Fruit fly (Drosophila melanogaster) whole organism, embryonic: ENCODE data around the gene NaPi-III.

ENCODE experiments used
- Ada2b ChIP-seq: fragments of 200-800 bp; sonication (Bioruptor generic); IDR thresholded peaks from 2 replicates; pipeline ENCODE4 v1.3.6; 2022; ENCODE audit warnings: missing biosample characterization, missing genetic modification characterization
- Asciz ChIP-seq: fragments of 200-800 bp; sonication (Bioruptor generic); optimal IDR thresholded peaks from 2 replicates; lab custom pipeline; 2017; ENCODE audit warnings: missing biosample characterization, mild to moderate bottlenecking, missing genetic modification characterization, missing genetic modification reagents
- CG10431 ChIP-seq: fragments of 200-800 bp; sonication (Bioruptor generic); optimal IDR thresholded peaks from 3 replicates; lab custom pipeline; 2018; ENCODE audit warnings: missing biosample characterization, mild to moderate bottlenecking, missing genetic modification characterization
- CG10543 ChIP-seq: fragments of 200-800 bp; sonication (Bioruptor generic); optimal IDR thresholded peaks from 3 replicates; lab custom pipeline; 2017; ENCODE audit warnings: missing biosample characterization, mild to moderate bottlenecking, missing genetic modification characterization, moderate library complexity
- CG11504 ChIP-seq: fragments of 200-800 bp; sonication (Bioruptor generic); optimal IDR thresholded peaks from 3 replicates; lab custom pipeline; 2019; ENCODE audit warnings: missing biosample characterization, mild to moderate bottlenecking, missing genetic modification characterization, moderate library complexity
- CG11695 ChIP-seq: fragments of 200-800 bp; sonication (Bioruptor generic); IDR thresholded peaks from 3 replicates; pipeline ENCODE4 v1.3.6; 2022; ENCODE audit warnings: missing biosample characterization, missing genetic modification characterization
- CG13296 ChIP-seq: fragments of 200-800 bp; sonication (Bioruptor generic); optimal IDR thresholded peaks from 3 replicates; lab custom pipeline; 2018; ENCODE audit warnings: missing biosample characterization, mild to moderate bottlenecking, missing genetic modification characterization
- CG13775 ChIP-seq: fragments of 200-800 bp; sonication (Bioruptor generic); optimal IDR thresholded peaks from 3 replicates; lab custom pipeline; 2017; ENCODE audit warnings: missing biosample characterization, mild to moderate bottlenecking, missing genetic modification characterization
- CG14014 ChIP-seq: fragments of 200-800 bp; sonication (Bioruptor generic); IDR thresholded peaks from 2 replicates; pipeline ENCODE4 v1.3.6; 2022; ENCODE audit warnings: missing biosample characterization, missing genetic modification characterization
- CG15011 ChIP-seq: fragments of 200-800 bp; sonication (Bioruptor generic); optimal IDR thresholded peaks from 3 replicates; lab custom pipeline; 2018; ENCODE audit warnings: missing biosample characterization, mild to moderate bottlenecking, missing genetic modification characterization
- CG17359 ChIP-seq: fragments of 200-800 bp; sonication (Bioruptor generic); optimal IDR thresholded peaks from 3 replicates; lab custom pipeline; 2018; ENCODE audit warnings: missing biosample characterization, mild to moderate bottlenecking, missing genetic modification characterization, moderate library complexity
- CG17829 ChIP-seq: fragments of 200-800 bp; optimal IDR thresholded peaks from 2 replicates; lab custom pipeline; 2019; ENCODE audit warnings: missing biosample characterization, mild to moderate bottlenecking, missing genetic modification characterization, moderate library complexity
- CG18599 ChIP-seq: fragments of 200-800 bp; sonication (Bioruptor generic); optimal IDR thresholded peaks from 3 replicates; lab custom pipeline; 2017; ENCODE audit warnings: missing biosample characterization, missing genetic modification characterization, mild to moderate bottlenecking, moderate library complexity, missing genetic modification reagents
- CG31441 ChIP-seq: fragments of 200-800 bp; sonication (Bioruptor generic); IDR thresholded peaks from 2 replicates; pipeline ENCODE4 v1.3.6; 2022; ENCODE audit warnings: missing biosample characterization, missing genetic modification characterization
- CG3281 ChIP-seq: fragments of 200-800 bp; sonication (Bioruptor generic); optimal IDR thresholded peaks from 3 replicates; lab custom pipeline; 2017; ENCODE audit warnings: missing biosample characterization, mild to moderate bottlenecking, missing genetic modification characterization
- CG4854 ChIP-seq: fragments of 200-800 bp; sonication (Bioruptor generic); optimal IDR thresholded peaks from 2 replicates; lab custom pipeline; 2016; ENCODE audit warnings: missing biosample characterization, missing genetic modification characterization, inconsistent platforms
- CG5245 ChIP-seq: fragments of 200-800 bp; sonication (Bioruptor generic); optimal IDR thresholded peaks from 3 replicates; lab custom pipeline; 2016; ENCODE audit warnings: missing biosample characterization, missing genetic modification characterization
- CG6272 ChIP-seq: fragments of 200-800 bp; sonication (Bioruptor generic); IDR thresholded peaks from 2 replicates; pipeline ENCODE4 v1.3.6; 2022; ENCODE audit warnings: missing biosample characterization, missing genetic modification characterization
- CG6765 ChIP-seq: fragments of 200-800 bp; sonication (Bioruptor generic); optimal IDR thresholded peaks from 3 replicates; lab custom pipeline; 2017; ENCODE audit warnings: missing biosample characterization, mild to moderate bottlenecking, missing genetic modification characterization
- CG7271 ChIP-seq: fragments of 200-800 bp; sonication (Bioruptor generic); optimal IDR thresholded peaks from 2 replicates; lab custom pipeline; 2018; ENCODE audit warnings: missing biosample characterization, mild to moderate bottlenecking, missing genetic modification characterization, moderate library complexity
- CG7357 ChIP-seq: fragments of 200-800 bp; sonication (Bioruptor generic); IDR thresholded peaks from 3 replicates; pipeline ENCODE4 v1.3.6; 2022; ENCODE audit warnings: missing biosample characterization, missing genetic modification characterization
- CG9727 ChIP-seq: fragments of 200-800 bp; sonication (Bioruptor generic); optimal IDR thresholded peaks from 3 replicates; lab custom pipeline; 2017; ENCODE audit warnings: missing biosample characterization, mild to moderate bottlenecking, missing genetic modification characterization
- CHES-1-like ChIP-seq: fragments of 200-800 bp; sonication (Bioruptor generic); optimal IDR thresholded peaks from 2 replicates; lab custom pipeline; 2016; ENCODE audit warnings: missing biosample characterization, missing genetic modification characterization
- Fer1 ChIP-seq: fragments of 200-800 bp; sonication (Bioruptor generic); optimal IDR thresholded peaks from 2 replicates; lab custom pipeline; 2017; ENCODE audit warnings: missing biosample characterization, mild to moderate bottlenecking, missing genetic modification characterization
- MBD-R2 ChIP-seq: fragments of 200-800 bp; sonication (Bioruptor generic); IDR thresholded peaks from 2 replicates; pipeline ENCODE4 v1.3.6; 2022; ENCODE audit warnings: missing biosample characterization, missing genetic modification characterization
- Pdp1 ChIP-seq, 2 experiments: fragments of 200-800 bp; sonication (Bioruptor generic); optimal IDR thresholded peaks; 3 replicates each; lab custom pipeline; 2016; ENCODE audit warnings: missing biosample characterization in 2 of 2, missing genetic modification characterization in 2 of 2, mild to moderate bottlenecking in 1 of 2, moderate library complexity in 1 of 2
- Ptx1 ChIP-seq: fragments of 200-800 bp; sonication (Bioruptor generic); IDR thresholded peaks from 2 replicates; pipeline ENCODE4 v1.3.6; 2022; ENCODE audit warnings: missing biosample characterization, missing genetic modification characterization
- Sry-β ChIP-seq: fragments of 200-800 bp; sonication (Bioruptor generic); optimal IDR thresholded peaks from 2 replicates; lab custom pipeline; 2018; ENCODE audit warnings: missing biosample characterization, mild to moderate bottlenecking, missing genetic modification characterization, moderate library complexity
- ac ChIP-seq: fragments of 200-800 bp; sonication (Bioruptor generic); optimal IDR thresholded peaks from 3 replicates; lab custom pipeline; 2017; ENCODE audit warnings: missing biosample characterization, mild to moderate bottlenecking, missing genetic modification characterization
- cad ChIP-seq: fragments of >200 bp; optimal IDR thresholded peaks from 2 replicates; lab custom pipeline; 2017; ENCODE audit warnings: missing biosample characterization, missing genetic modification characterization
- cas ChIP-seq: fragments of 200-800 bp; sonication (Bioruptor generic); IDR thresholded peaks from 2 replicates; pipeline ENCODE4 v1.3.6; 2022; ENCODE audit warnings: missing biosample characterization, missing genetic modification characterization
- chif ChIP-seq, 2 experiments: fragments of 200-800 bp; sonication (Bioruptor generic); optimal IDR thresholded peaks; 3 replicates each; lab custom pipeline; 2016; ENCODE audit warnings: missing biosample characterization in 2 of 2, missing genetic modification characterization in 2 of 2
- eyg ChIP-seq: fragments of 200-800 bp; sonication (Bioruptor generic); optimal IDR thresholded peaks from 3 replicates; lab custom pipeline; 2016; ENCODE audit warnings: missing biosample characterization, missing genetic modification characterization
- fd102C ChIP-seq: fragments of 200-800 bp; sonication (Bioruptor generic); optimal IDR thresholded peaks from 2 replicates; lab custom pipeline; 2018; ENCODE audit warnings: missing biosample characterization, mild to moderate bottlenecking, missing genetic modification characterization, moderate library complexity
- gce ChIP-seq: fragments of 200-800 bp; sonication (Bioruptor generic); IDR thresholded peaks from 3 replicates; pipeline ENCODE4 v1.3.6; 2022; ENCODE audit warnings: missing biosample characterization, missing genetic modification characterization
- gcm2 ChIP-seq: fragments of 200-800 bp; sonication (Bioruptor generic); optimal IDR thresholded peaks from 2 replicates; lab custom pipeline; 2016; ENCODE audit warnings: missing biosample characterization, missing genetic modification characterization
- grn ChIP-seq: fragments of 200-800 bp; sonication (Bioruptor generic); optimal IDR thresholded peaks from 3 replicates; lab custom pipeline; 2017; ENCODE audit warnings: missing biosample characterization, missing genetic modification characterization
- klu ChIP-seq: fragments of 200-800 bp; sonication (Bioruptor generic); IDR thresholded peaks from 2 replicates; pipeline ENCODE4 v1.3.6; 2022; ENCODE audit warnings: missing biosample characterization, missing genetic modification characterization
- org-1 ChIP-seq: fragments of 200-800 bp; sonication (Bioruptor generic); optimal IDR thresholded peaks from 2 replicates; lab custom pipeline; 2017; ENCODE audit warnings: missing biosample characterization, missing genetic modification characterization
- phol ChIP-seq: fragments of 200-800 bp; sonication (Bioruptor generic); optimal IDR thresholded peaks from 3 replicates; lab custom pipeline; 2018; ENCODE audit warnings: missing biosample characterization, mild to moderate bottlenecking, missing genetic modification characterization, moderate library complexity
- pita ChIP-seq: fragments of 200-800 bp; sonication (Bioruptor generic); optimal IDR thresholded peaks from 2 replicates; lab custom pipeline; 2017; ENCODE audit warnings: missing biosample characterization, mild to moderate bottlenecking, missing genetic modification characterization
- ranshi ChIP-seq: fragments of 200-800 bp; sonication (Bioruptor generic); IDR thresholded peaks from 2 replicates; pipeline ENCODE4 v1.3.6; 2022; ENCODE audit warnings: missing biosample characterization, missing genetic modification characterization
- sima ChIP-seq: fragments of 200-800 bp; sonication (Bioruptor generic); optimal IDR thresholded peaks from 2 replicates; lab custom pipeline; 2016; ENCODE audit warnings: missing biosample characterization, missing genetic modification characterization
- slbo ChIP-seq: fragments of 200-800 bp; sonication (Bioruptor generic); IDR thresholded peaks from 2 replicates; pipeline ENCODE4 v1.3.6; 2022; ENCODE audit warnings: missing biosample characterization, missing genetic modification characterization
- sug ChIP-seq: fragments of 200-800 bp; optimal IDR thresholded peaks from 2 replicates; lab custom pipeline; 2019; ENCODE audit warnings: missing biosample characterization, mild to moderate bottlenecking, missing genetic modification characterization, moderate library complexity
- tio ChIP-seq: fragments of 200-800 bp; sonication (Bioruptor generic); optimal IDR thresholded peaks from 2 replicates; lab custom pipeline; 2017; ENCODE audit warnings: missing biosample characterization, missing genetic modification characterization, inconsistent platforms
- tll ChIP-seq, 2 experiments: fragments of 200-800 bp in 1 of 2; fragments of >200 bp in 1 of 2; sonication (Bioruptor generic) in 1 of 2; optimal IDR thresholded peaks; 2 replicates each; lab custom pipeline; 2017 to 2019; ENCODE audit warnings: missing biosample characterization in 2 of 2, missing genetic modification characterization in 2 of 2, mild to moderate bottlenecking in 1 of 2, moderate library complexity in 1 of 2
- vnd ChIP-seq: fragments of 200-800 bp; sonication (Bioruptor generic); IDR thresholded peaks from 3 replicates; pipeline ENCODE4 v1.3.6; 2022; ENCODE audit warnings: missing biosample characterization, missing genetic modification characterization; ENCODE audit not compliant: partially characterized antibody
- wdn ChIP-seq: fragments of 200-800 bp; sonication (Bioruptor generic); IDR thresholded peaks from 2 replicates; pipeline ENCODE4 v1.3.6; 2022; ENCODE audit warnings: missing biosample characterization, missing genetic modification characterization

Gene NaPi-III

DNA sequence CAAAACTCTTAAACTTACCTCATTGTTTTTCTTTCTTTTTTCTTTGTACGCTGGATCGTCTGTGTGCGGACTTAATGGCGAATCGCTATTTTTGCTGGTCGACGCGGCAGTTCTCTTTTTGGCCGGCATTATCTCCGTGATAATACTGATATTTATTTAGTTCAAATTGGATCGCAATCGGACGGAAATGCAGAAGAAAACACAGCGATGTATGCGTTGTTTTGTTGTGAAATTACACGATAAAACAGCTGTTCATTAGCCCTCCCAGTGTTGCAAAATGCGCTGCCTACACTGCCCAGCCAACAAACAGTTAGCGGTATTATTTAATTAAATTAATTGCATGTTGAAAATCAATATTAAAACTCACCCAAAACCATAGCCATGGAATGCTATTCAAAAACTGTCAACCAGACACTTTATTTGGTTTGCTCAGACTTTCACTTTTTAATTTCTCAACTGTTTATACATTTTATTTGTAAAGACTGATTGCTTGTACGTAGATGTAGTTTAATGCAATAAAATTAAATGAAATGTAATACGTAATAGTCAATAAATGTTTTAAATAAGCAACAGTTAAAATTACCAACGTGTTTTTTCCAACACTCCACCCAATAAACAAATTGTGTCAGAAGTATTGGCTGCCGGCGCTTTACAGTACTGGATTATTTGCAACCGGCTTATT is 25.0 kb upstream of the NaPi-III start, which contains the start of the genes Irbp18 and APP-BP1 (continued):
- TF ChIP-seq CG11504 (tag; lab: Kevin White, UChicago) (peak; percentile 92), CG6765 (GFP tag; lab: Kevin White, UChicago) (peak; percentile 88), CG10431 (peak; percentile 78), klu (peak; percentile 80; the same call in 1 of the 2 replicates), tio (GFP tag; lab: Kevin White, UChicago) (peak; percentile 98), CG14014 (GFP tag; lab: Robert Waterston, UW) (peak; percentile 83), sima (GFP tag; lab: Kevin White, UChicago) (peak; percentile 41), CG17829 (peak; percentile 91), fd102C (peak; percentile 76), tll (GFP tag; optimal IDR thresholded peaks at IDR 0.05; lab: Kevin White, UChicago) (peak in 1 of 2 experiments; percentile 37), MBD-R2 (peak; percentile 72), grn (GFP tag; lab: Kevin White, UChicago) (peak; percentile 66), ac (GFP tag; lab: Kevin White, UChicago) (peak; percentile 67), phol (tag; lab: Kevin White, UChicago) (peak; percentile 93), CG9727 (GFP tag; lab: Kevin White, UChicago) (peak; percentile 96), CG18599 (GFP tag; lab: Kevin White, UChicago) (peak; percentile 95), sug (peak; percentile 89), CG31441 (GFP tag; lab: Robert Waterston, UW) (peak; percentile 95), Ada2b (GFP tag; lab: Robert Waterston, UW) (peak; percentile 87), CG13775 (peak; percentile 96), cas (GFP tag; lab: Robert Waterston, UW) (peak; percentile 32; the same call in 1 of the 2 replicates), gce (GFP tag; lab: Robert Waterston, UW) (peak; percentile 71; the same call in 2 of the 3 replicates), gcm2 (GFP tag; lab: Kevin White, UChicago) (peak; percentile 86), slbo (GFP tag; lab: Robert Waterston, UW) (peak; percentile 88), cad (no peak), vnd (GFP tag; lab: Robert Waterston, UW) (no peak), CG10543 (GFP tag; lab: Kevin White, UChicago) (peak; percentile 93), ranshi (GFP tag; lab: Robert Waterston, UW) (peak; percentile 87), pita (GFP tag; lab: Kevin White, UChicago) (no peak), CG5245 (GFP tag; lab: Kevin White, UChicago) (peak; percentile 87), CG3281 (GFP tag; lab: Kevin White, UChicago) (peak; percentile 95), CG15011 (GFP tag; lab: Kevin White, UChicago) (peak; percentile 91), Ptx1 (GFP tag; lab: Robert Waterston, UW) (peak; percentile 90), org-1 (GFP tag; lab: Kevin White, UChicago) (peak; percentile 91), CG6272 (GFP tag; lab: Robert Waterston, UW) (peak; percentile 92), CG7271 (tag; lab: Kevin White, UChicago) (peak; percentile 55), Pdp1 (GFP tag; optimal IDR thresholded peaks at IDR 0.05; lab: Kevin White, UChicago) (peak; percentile 92 to 96), CG7357 (peak; percentile 66; the same call in 2 of the 3 replicates), CG17359 (tag; lab: Kevin White, UChicago) (peak; percentile 93), eyg (GFP tag; lab: Kevin White, UChicago) (peak; percentile 79), CG13296 (GFP tag; lab: Kevin White, UChicago) (peak; percentile 90), Asciz (GFP tag; lab: Kevin White, UChicago) (peak; percentile 89), CG4854 (GFP tag; lab: Kevin White, UChicago) (peak; percentile 95), chif (GFP tag; optimal IDR thresholded peaks at IDR 0.05; lab: Kevin White, UChicago) (peak; percentile 84 to 95), CHES-1-like (GFP tag; lab: Kevin White, UChicago) (peak; percentile 89), wdn (GFP tag; lab: Robert Waterston, UW) (peak; percentile 87), Fer1 (peak; percentile 94), Sry-β (GFP tag; lab: Kevin White, UChicago) (peak; percentile 37), CG11695 (GFP tag; lab: Robert Waterston, UW) (peak; percentile 91)
